Worm (Caenorhabditis elegans) whole organism, early embryonic: ENCODE data around the gene rme-6.

Source experiments
- B0310.2 ChIP-seq: sonication (generic microtip); optimal IDR thresholded peaks from 2 replicates; lab custom pipeline; 2016; ENCODE audit warnings: mild to moderate bottlenecking, missing genetic modification characterization, missing compliant biosample characterization
- F13C5.2 ChIP-seq: sonication (generic microtip); optimal IDR thresholded peaks from 2 replicates; lab custom pipeline; 2017; ENCODE audit warnings: mild to moderate bottlenecking, missing genetic modification characterization, inconsistent platforms, missing compliant biosample characterization

DNA sequence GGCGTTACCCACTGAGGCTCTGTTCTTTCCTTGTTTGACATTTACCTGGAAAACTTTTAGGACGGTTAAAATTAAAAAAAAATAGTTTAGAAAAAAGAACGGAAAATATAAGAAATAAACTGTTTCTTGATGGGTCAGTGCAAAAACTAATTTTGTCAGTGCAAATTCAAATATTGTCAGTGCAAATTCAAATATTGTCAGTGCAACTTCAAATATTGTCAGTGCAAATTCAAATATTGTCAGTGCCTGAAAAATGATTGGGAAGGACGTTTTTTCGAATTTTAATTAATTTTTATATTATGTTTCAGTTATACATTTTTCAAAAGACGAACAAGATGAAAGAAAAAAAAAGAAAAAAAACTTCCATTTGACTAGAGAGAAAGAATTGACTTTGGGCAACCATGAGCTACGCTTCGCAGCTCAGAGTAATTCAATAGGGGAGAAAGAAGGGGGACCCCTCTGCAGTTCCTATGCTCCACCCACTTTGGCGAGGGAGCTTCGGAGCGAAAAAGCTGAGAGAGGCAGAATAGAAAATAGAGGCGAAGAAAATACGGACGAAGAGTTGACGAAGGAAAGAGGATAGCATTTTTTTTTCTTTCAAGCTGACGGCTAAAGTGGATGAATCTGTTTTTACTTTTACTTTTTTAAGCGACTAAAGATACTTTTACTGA lies 34.4 kb upstream of the rme-6 start, which contains the start of gene unc-1:
- TF ChIP-seq B0310.2 (tag; lab: Kevin White, UChicago) (no peak), F13C5.2 (tag; lab: Kevin White, UChicago) (no peak)
